Fruit fly (Drosophila melanogaster): ENCODE results near the gene Hipk.
A peak's percentile ranks its signal among the peaks of the same experiment; 100 is the strongest.

The Hipk gene

DNA sequence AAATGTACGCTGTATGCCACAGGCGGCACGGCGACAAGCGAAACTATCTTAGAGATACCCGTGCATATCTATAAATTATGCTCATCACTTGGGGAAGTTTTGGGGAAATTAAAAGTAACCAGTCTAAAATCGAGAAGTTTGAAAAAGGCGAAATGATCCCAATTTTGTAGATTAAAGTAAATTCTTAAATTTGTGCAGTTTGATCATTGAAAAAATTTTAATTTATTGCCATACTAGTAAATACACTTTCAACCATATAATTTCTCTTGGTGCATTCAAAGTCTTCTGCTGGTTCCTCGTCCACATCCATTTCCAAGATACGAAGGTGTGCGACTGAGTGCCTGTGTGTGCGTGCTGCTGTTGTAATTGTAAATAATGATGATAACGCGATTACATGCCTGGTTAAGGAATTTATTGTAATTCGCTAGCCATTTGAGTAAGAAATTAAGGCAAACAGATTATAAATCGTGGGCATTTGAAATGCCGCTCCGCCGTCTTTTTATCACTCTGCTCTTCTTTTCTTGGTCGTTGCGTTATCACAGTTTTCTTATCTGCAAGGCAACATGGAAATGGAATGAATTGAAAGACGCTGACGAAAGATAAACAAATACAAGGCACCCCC, 72.7 kb downstream of the Hipk start (continued):
- peak; percentile 87 for TF ChIP-seq CG5245 (GFP tag; optimal IDR thresholded peaks at IDR 0.05)
- TF ChIP-seq vfl (GFP tag; optimal IDR thresholded peaks at IDR 0.05) = no peak
- TF ChIP-seq Bteb2 (GFP tag; optimal IDR thresholded peaks at IDR 0.05) = peak; percentile 86
- peak; percentile 28 to 84 for TF ChIP-seq Pdp1 (GFP tag; optimal IDR thresholded peaks at IDR 0.05)
- peak; percentile 93 for TF ChIP-seq CG11504 (tag; optimal IDR thresholded peaks at IDR 0.05)
- peak; percentile 92 for TF ChIP-seq CG34422 (GFP tag; IDR thresholded peaks at IDR 0.05)
- TF ChIP-seq CG8290 (GFP tag; optimal IDR thresholded peaks at IDR 0.05) = peak; percentile 57
- TF ChIP-seq CG8290 (tag; optimal IDR thresholded peaks at IDR 0.05) = no peak
- TF ChIP-seq E2f2 (GFP tag; IDR thresholded peaks at IDR 0.05) = peak; percentile 72
- 0 out of 3 replicates have a peak, but pooled peaks have one; percentile 11 for TF ChIP-seq C15 (GFP tag; IDR thresholded peaks at IDR 0.05)
- no peak for TF ChIP-seq Lpt (GFP tag; optimal IDR thresholded peaks at IDR 0.05)
- TF ChIP-seq CG8944 (GFP tag; optimal IDR thresholded peaks at IDR 0.05) = peak; percentile 85
- TF ChIP-seq stwl (tag; optimal IDR thresholded peaks at IDR 0.05) = peak; percentile 3
- peak; percentile 93 for TF ChIP-seq az2 (GFP tag; optimal IDR thresholded peaks at IDR 0.05)
- TF ChIP-seq Scr (GFP tag; IDR thresholded peaks at IDR 0.05; ENCODE audit: partially characterized antibody) = no peak
- peak; percentile 64 for TF ChIP-seq Lhr (GFP tag; optimal IDR thresholded peaks at IDR 0.05)
- TF ChIP-seq exex (tag; optimal IDR thresholded peaks at IDR 0.05) = peak; percentile 90
- TF ChIP-seq MESR4 (GFP tag; optimal IDR thresholded peaks at IDR 0.05) = peak; percentile 3
- TF ChIP-seq CG7987 (GFP tag; optimal IDR thresholded peaks at IDR 0.05) = peak; percentile 47
- TF ChIP-seq pnt (GFP tag; optimal IDR thresholded peaks at IDR 0.05) = peak; percentile 89
- peak; percentile 90 for TF ChIP-seq lmd (GFP tag; IDR thresholded peaks at IDR 0.05)
- TF ChIP-seq CG8478 (optimal IDR thresholded peaks at IDR 0.05) = no peak
- TF ChIP-seq CG7556 (GFP tag; optimal IDR thresholded peaks at IDR 0.05) = peak; percentile 90
- peak; percentile 91 for TF ChIP-seq CG17829 (tag; optimal IDR thresholded peaks at IDR 0.05)
- TF ChIP-seq sqz (GFP tag; optimal IDR thresholded peaks at IDR 0.05) = peak; percentile 46
- peak; percentile 78 for TF ChIP-seq org-1 (GFP tag; optimal IDR thresholded peaks at IDR 0.05)
- peak; percentile 78 for TF ChIP-seq tio (GFP tag; optimal IDR thresholded peaks at IDR 0.05)
- peak; percentile 52; the same call in 1 of the 2 replicates for TF ChIP-seq dan (GFP tag; IDR thresholded peaks at IDR 0.05)
- peak; percentile 62 for TF ChIP-seq CG6654 (GFP tag; optimal IDR thresholded peaks at IDR 0.05)
- TF ChIP-seq BtbVII (GFP tag; optimal IDR thresholded peaks at IDR 0.05) = peak; percentile 72
- TF ChIP-seq CG14860 (GFP tag; IDR thresholded peaks at IDR 0.05; ENCODE audit: partially characterized antibody) = no peak
- TF ChIP-seq usp (GFP tag; optimal IDR thresholded peaks at IDR 0.05) = no peak
- peak; percentile 87 for TF ChIP-seq ind (GFP tag; optimal IDR thresholded peaks at IDR 0.05)
- TF ChIP-seq unc-4 (GFP tag; IDR thresholded peaks at IDR 0.05; ENCODE audit: partially characterized antibody) = no peak
- TF ChIP-seq CrebB (tag; optimal IDR thresholded peaks at IDR 0.05) = peak; percentile 72
- TF ChIP-seq dati (GFP tag; IDR thresholded peaks at IDR 0.05) = no peak
- peak; percentile 46 for TF ChIP-seq cg (GFP tag; optimal IDR thresholded peaks at IDR 0.05)
- peak; percentile 92 for TF ChIP-seq fd96Cb (tag; optimal IDR thresholded peaks at IDR 0.05)
- TF ChIP-seq CG33557 (GFP tag; optimal IDR thresholded peaks at IDR 0.05) = peak; percentile 63
- peak; percentile 77 for TF ChIP-seq kah (GFP tag; optimal IDR thresholded peaks at IDR 0.05)
- TF ChIP-seq ttk (GFP tag; IDR thresholded peaks at IDR 0.05) = peak; percentile 92
- peak; percentile 74 for TF ChIP-seq Vsx1 (GFP tag; optimal IDR thresholded peaks at IDR 0.05)
- peak; percentile 72 for TF ChIP-seq eyg (GFP tag; optimal IDR thresholded peaks at IDR 0.05)
- peak; percentile 57 for TF ChIP-seq Taf1 (GFP tag; IDR thresholded peaks at IDR 0.05)
- TF ChIP-seq CG10565 (GFP tag; optimal IDR thresholded peaks at IDR 0.05) = peak; percentile 34
- peak; percentile 38; the same call in 1 of the 2 replicates for TF ChIP-seq crol (GFP tag; IDR thresholded peaks at IDR 0.05)
- TF ChIP-seq HLH3B (GFP tag; IDR thresholded peaks at IDR 0.05) = peak; percentile 93
- TF ChIP-seq ewg (GFP tag; optimal IDR thresholded peaks at IDR 0.05) = peak; percentile 79
- no peak for TF ChIP-seq inv (GFP tag; IDR thresholded peaks at IDR 0.05; ENCODE audit: partially characterized antibody)
- TF ChIP-seq HmgZ (tag; optimal IDR thresholded peaks at IDR 0.05) = peak; percentile 69

Measured in whole organism, embryonic.